Worm (Caenorhabditis elegans): ENCODE data around the gene R13D7.2.

Gene R13D7.2

ce11 chrV:7409599-7409998, at the start of gene R13D7.2:
R13D7.2 (plus strand) TSS chrV:7409899.
- TF ChIP-seq F10E7.11 (tag; optimal IDR thresholded peaks at IDR 0.05), result no peak
- TF ChIP-seq ztf-3 (GFP tag; optimal IDR thresholded peaks at IDR 0.05), result no peak
- TF ChIP-seq snpc-1.3 (tag; optimal IDR thresholded peaks at IDR 0.05; ENCODE audit: insufficient read depth), result no peak
- TF ChIP-seq ztf-18 (tag; optimal IDR thresholded peaks at IDR 0.05), result no peak
- TF ChIP-seq F55B11.4 (tag; optimal IDR thresholded peaks at IDR 0.05; ENCODE audit: borderline replicate concordance, insufficient read depth), result no peak
- TF ChIP-seq lin-40 (tag; optimal IDR thresholded peaks at IDR 0.05), result no peak
- no peak for TF ChIP-seq ztf-26 (tag; optimal IDR thresholded peaks at IDR 0.05)

ce11 chrV:7361673-7362072, 48.0 kb upstream of the R13D7.2 start, which contains the start of gene cyp-35A1:
cyp-35A1 (minus strand) TSS chrV:7361773.
- TF ChIP-seq B0019.2 (GFP tag; conservative IDR thresholded peaks at IDR 0.05) (no peak), bed-2 (GFP tag; IDR thresholded peaks at IDR 0.05) (no peak), B0035.1 (tag; optimal IDR thresholded peaks at IDR 0.05) (no peak), F37B4.10 (GFP tag; IDR thresholded peaks at IDR 0.05) (no peak), nfyb-1 (GFP tag; IDR thresholded peaks at IDR 0.05) (no peak), repo-1 (tag; optimal IDR thresholded peaks at IDR 0.05) (no peak), ztf-28 (GFP tag; IDR thresholded peaks at IDR 0.05) (no peak), ceh-40 (GFP tag; IDR thresholded peaks at IDR 0.05) (no peak), let-526 (GFP tag; IDR thresholded peaks at IDR 0.05) (no peak), nhr-120 (GFP tag; IDR thresholded peaks at IDR 0.05) (no peak), tbp1 (GFP tag; optimal IDR thresholded peaks at IDR 0.05) (no peak), mcd-1 (GFP tag; IDR thresholded peaks at IDR 0.05) (no peak), ccch-3 (GFP tag; optimal IDR thresholded peaks at IDR 0.05) (no peak), ekl-4 (GFP tag; IDR thresholded peaks at IDR 0.05) (no peak), lin-40 (tag; optimal IDR thresholded peaks at IDR 0.05) (no peak), nfya-2 (GFP tag; IDR thresholded peaks at IDR 0.05) (no peak), madf-8 (GFP tag; conservative IDR thresholded peaks at IDR 0.05) (no peak)

- TF ChIP-seq nhr-80 (tag; optimal IDR thresholded peaks at IDR 0.05) (peak; percentile 59), unc-62 (GFP tag; optimal IDR thresholded peaks at IDR 0.05) (no peak)
These were observed 45.6 kb upstream of the R13D7.2 start, which contains the start of gene cyp-35A2 for ce11 chrV:7364059-7364458. cyp-35A2 (minus strand) TSS chrV:7364182.

- TF ChIP-seq F23B12.7 (tag; optimal IDR thresholded peaks at IDR 0.05; ENCODE audit: insufficient read depth) (no peak), rpc-1 (optimal IDR thresholded peaks at IDR 0.05) (no peak), rpc-1 (tag; optimal IDR thresholded peaks at IDR 0.05) (no peak), ZK185.1 (tag; optimal IDR thresholded peaks at IDR 0.05; ENCODE audit: poor library complexity, severe bottlenecking) (no peak), tbx-9 (tag; optimal IDR thresholded peaks at IDR 0.05; ENCODE audit: borderline replicate concordance) (no peak), snpc-1.3 (tag; optimal IDR thresholded peaks at IDR 0.05; ENCODE audit: insufficient read depth) (no peak)
These were observed 44.7 kb upstream of the R13D7.2 start, which contains the start of gene exc-13 for ce11 chrV:7364951-7365350. exc-13 (plus strand) TSS chrV:7365251.

- TF ChIP-seq ceh-100 (GFP tag; IDR thresholded peaks at IDR 0.05) (no peak), hmg-20 (GFP tag; IDR thresholded peaks at IDR 0.05) (no peak), madf-10 (tag; optimal IDR thresholded peaks at IDR 0.05) (no peak), lag-1 (GFP tag; IDR thresholded peaks at IDR 0.05) (no peak), atf-7 (tag; optimal IDR thresholded peaks at IDR 0.05) (no peak), unc-62 (GFP tag; optimal IDR thresholded peaks at IDR 0.05) (no peak), ztf-18 (tag; optimal IDR thresholded peaks at IDR 0.05) (no peak), Y95B8A.8 (GFP tag; IDR thresholded peaks at IDR 0.05) (no peak), attf-5 (GFP tag; optimal IDR thresholded peaks at IDR 0.05) (no peak), K11D2.4 (GFP tag; IDR thresholded peaks at IDR 0.05) (no peak), nfyb-1 (GFP tag; IDR thresholded peaks at IDR 0.05) (no peak), ceh-58 (GFP tag; IDR thresholded peaks at IDR 0.05) (no peak), ets-4 (GFP tag; optimal IDR thresholded peaks at IDR 0.05) (no peak)
These were observed 40.1 kb upstream of the R13D7.2 start, which contains the start of gene srj-14 for ce11 chrV:7369578-7369977. srj-14 (plus strand) TSS chrV:7369708.

All from whole organism, young adult.